Worm (Caenorhabditis elegans): ENCODE data around the gene F09G8.5.

F09G8.5 gene

ce11 chrIII:8242809-8243208 is 12.0 kb upstream of the F09G8.5 start, which contains the start of gene C02F5.12 (continued):
- TF ChIP-seq F10E7.11 (tag; optimal IDR thresholded peaks at IDR 0.05), result no peak
- no peak for TF ChIP-seq sptf-2 (GFP tag; optimal IDR thresholded peaks at IDR 0.05)
- no peak for TF ChIP-seq egl-44 (GFP tag; IDR thresholded peaks at IDR 0.05)
- no peak for TF ChIP-seq ama-1 (optimal IDR thresholded peaks at IDR 0.05)
- TF ChIP-seq ama-1 (GFP tag; optimal IDR thresholded peaks at IDR 0.05), result no peak
- no peak for TF ChIP-seq bed-2 (GFP tag; IDR thresholded peaks at IDR 0.05)
- TF ChIP-seq nhr-27 (tag; optimal IDR thresholded peaks at IDR 0.05), result no peak
- no peak for TF ChIP-seq Y53F4B.3 (GFP tag; IDR thresholded peaks at IDR 0.05)
- no peak for TF ChIP-seq rcor-1 (GFP tag; IDR thresholded peaks at IDR 0.05)
- TF ChIP-seq lag-1 (GFP tag; IDR thresholded peaks at IDR 0.05), result no peak
- no peak for TF ChIP-seq lin-40 (tag; optimal IDR thresholded peaks at IDR 0.05)
- TF ChIP-seq F52B5.7 (tag; optimal IDR thresholded peaks at IDR 0.05), result no peak
- TF ChIP-seq hmg-1.2 (GFP tag; IDR thresholded peaks at IDR 0.05), result peak; percentile 38
- TF ChIP-seq akir-1 (GFP tag; optimal IDR thresholded peaks at IDR 0.05), result no peak
- TF ChIP-seq die-1 (tag; optimal IDR thresholded peaks at IDR 0.05), result no peak
- TF ChIP-seq gei-17 (GFP tag; optimal IDR thresholded peaks at IDR 0.05), result no peak
- no peak for TF ChIP-seq snpc-4 (GFP tag; optimal IDR thresholded peaks at IDR 0.05)
- TF ChIP-seq snpc-4 (tag; optimal IDR thresholded peaks at IDR 0.05), result no peak
- peak; percentile 56 for TF ChIP-seq ekl-4 (GFP tag; IDR thresholded peaks at IDR 0.05)
- TF ChIP-seq let-607 (tag; optimal IDR thresholded peaks at IDR 0.05), result no peak
- TF ChIP-seq lsy-27 (tag; optimal IDR thresholded peaks at IDR 0.05; ENCODE audit: borderline replicate concordance, insufficient read depth), result no peak
- TF ChIP-seq F39B2.1 (GFP tag; IDR thresholded peaks at IDR 0.05), result no peak
- no peak for TF ChIP-seq athp-1 (tag; optimal IDR thresholded peaks at IDR 0.05)
- TF ChIP-seq zfh-2 (GFP tag; conservative IDR thresholded peaks at IDR 0.05), result no peak
- TF ChIP-seq B0261.1 (tag; optimal IDR thresholded peaks at IDR 0.05), result no peak
- no peak for TF ChIP-seq mel-28 (tag; optimal IDR thresholded peaks at IDR 0.05; ENCODE audit: borderline replicate concordance)
- no peak for TF ChIP-seq B0019.2 (GFP tag; conservative IDR thresholded peaks at IDR 0.05)
- TF ChIP-seq Y56A3A.18 (GFP tag; IDR thresholded peaks at IDR 0.05), result no peak
- no peak for TF ChIP-seq C17E4.6 (GFP tag; IDR thresholded peaks at IDR 0.05)
- TF ChIP-seq nhr-179 (tag; optimal IDR thresholded peaks at IDR 0.05), result no peak
- no peak for TF ChIP-seq ztf-22 (GFP tag; optimal IDR thresholded peaks at IDR 0.05)
- no peak for TF ChIP-seq lin-26 (GFP tag; IDR thresholded peaks at IDR 0.05)
- TF ChIP-seq mcd-1 (GFP tag; IDR thresholded peaks at IDR 0.05), result peak; percentile 28; the same call in 1 of the 2 replicates
- TF ChIP-seq Y79H2A.3 (GFP tag; conservative IDR thresholded peaks at IDR 0.05), result no peak
- TF ChIP-seq xnd-1 (tag; optimal IDR thresholded peaks at IDR 0.05), result no peak
- TF ChIP-seq hsf-1 (GFP tag; IDR thresholded peaks at IDR 0.05), result peak; percentile 40; the same call in 1 of the 2 replicates
- TF ChIP-seq madf-3 (GFP tag; IDR thresholded peaks at IDR 0.05), result no peak
- TF ChIP-seq hlh-12 (tag; optimal IDR thresholded peaks at IDR 0.05), result no peak
- no peak for TF ChIP-seq K12H6.12 (tag; optimal IDR thresholded peaks at IDR 0.05)
- TF ChIP-seq repo-1 (tag; optimal IDR thresholded peaks at IDR 0.05), result no peak
- TF ChIP-seq sdz-38 (tag; optimal IDR thresholded peaks at IDR 0.05), result no peak
- no peak for TF ChIP-seq K11D2.4 (GFP tag; IDR thresholded peaks at IDR 0.05)
- no peak for TF ChIP-seq ceh-91 (GFP tag; IDR thresholded peaks at IDR 0.05)
- TF ChIP-seq hrde-1 (tag; optimal IDR thresholded peaks at IDR 0.05; ENCODE audit: borderline replicate concordance), result no peak
- 0 out of 2 replicates have a peak, but pooled peaks have one; percentile 69 for TF ChIP-seq nfya-2 (GFP tag; IDR thresholded peaks at IDR 0.05)
- no peak for TF ChIP-seq nhr-90 (tag; optimal IDR thresholded peaks at IDR 0.05)
- no peak for TF ChIP-seq ztf-26 (tag; optimal IDR thresholded peaks at IDR 0.05)
- no peak for TF ChIP-seq ztf-25 (GFP tag; IDR thresholded peaks at IDR 0.05)
- 0 out of 2 replicates have a peak, but pooled peaks have one; percentile 19 for TF ChIP-seq attf-3 (GFP tag; conservative IDR thresholded peaks at IDR 0.05)
- no peak for TF ChIP-seq hmg-20 (GFP tag; IDR thresholded peaks at IDR 0.05)
